Worm (Caenorhabditis elegans) whole organism, early embryonic: ENCODE measurements around the gene coa-1.

Experiments
- B0310.2 ChIP-seq: sonication (generic microtip); optimal IDR thresholded peaks from 2 replicates; lab custom pipeline; 2016; ENCODE audit warnings: mild to moderate bottlenecking, missing genetic modification characterization, missing compliant biosample characterization
- F13C5.2 ChIP-seq: sonication (generic microtip); optimal IDR thresholded peaks from 2 replicates; lab custom pipeline; 2017; ENCODE audit warnings: mild to moderate bottlenecking, missing genetic modification characterization, inconsistent platforms, missing compliant biosample characterization
- aly-1 ChIP-seq: sonication (generic microtip); optimal IDR thresholded peaks from 2 replicates; lab custom pipeline; 2016; ENCODE audit warnings: missing genetic modification characterization, missing compliant biosample characterization
- ama-1 ChIP-seq: fragments of 150-350 bp; optimal IDR thresholded peaks from 2 replicates; lab custom pipeline; 2014
- ceh-13 ChIP-seq: fragments of 200-800 bp; sonication (Bioruptor generic); optimal IDR thresholded peaks from 2 replicates; lab custom pipeline; 2018; ENCODE audit warnings: mild to moderate bottlenecking, missing genetic modification characterization, missing compliant biosample characterization
- ceh-36 ChIP-seq: sonication (generic microtip); optimal IDR thresholded peaks from 2 replicates; lab custom pipeline; 2016; ENCODE audit warnings: missing genetic modification characterization, inconsistent platforms, missing compliant biosample characterization
- ets-7 ChIP-seq: sonication (generic microtip); optimal IDR thresholded peaks from 2 replicates; lab custom pipeline; 2016; ENCODE audit warnings: missing genotype, missing genetic modification characterization, missing compliant biosample characterization
- flt-1 ChIP-seq: fragments of 200-800 bp; sonication (Bioruptor generic); IDR thresholded peaks from 2 replicates; pipeline ENCODE4 v1.3.6; 2022; ENCODE audit warnings: missing genetic modification characterization, missing compliant biosample characterization
- hmbx-1 ChIP-seq: sonication (generic microtip); optimal IDR thresholded peaks from 2 replicates; lab custom pipeline; 2016; ENCODE audit warnings: mild to moderate bottlenecking, missing genetic modification characterization, missing compliant biosample characterization
- hmg-4 ChIP-seq: fragments of 200-800 bp; sonication (Bioruptor generic); optimal IDR thresholded peaks from 2 replicates; lab custom pipeline; 2018; ENCODE audit warnings: mild to moderate bottlenecking, missing genetic modification characterization, missing compliant biosample characterization
- hnd-1 ChIP-seq: sonication (generic microtip); optimal IDR thresholded peaks from 2 replicates; lab custom pipeline; 2016; ENCODE audit warnings: missing genetic modification characterization, missing compliant biosample characterization
- pes-1 ChIP-seq: fragments of 200-800 bp; sonication (Bioruptor generic); IDR thresholded peaks from 2 replicates; pipeline ENCODE4 v1.3.6; 2022; ENCODE audit warnings: missing genetic modification reagents, missing genetic modification characterization, missing compliant biosample characterization
- scrt-1 ChIP-seq: fragments of 200-800 bp; sonication (Bioruptor generic); IDR thresholded peaks from 2 replicates; pipeline ENCODE4 v1.3.6; 2022; ENCODE audit warnings: missing genetic modification characterization, missing compliant biosample characterization
- sea-1 ChIP-seq: fragments of 200-800 bp; sonication (Bioruptor generic); conservative IDR thresholded peaks from 2 replicates; pipeline ENCODE4 v1.3.6; 2022; ENCODE audit warnings: missing genetic modification characterization, missing compliant biosample characterization
- tbx-11 ChIP-seq: fragments of 200-800 bp; sonication (Bioruptor generic); IDR thresholded peaks from 2 replicates; pipeline ENCODE4 v1.3.6; 2022; ENCODE audit warnings: missing genetic modification characterization, missing compliant biosample characterization
- tbx-37 ChIP-seq: fragments of 200-800 bp; sonication (Bioruptor generic); conservative IDR thresholded peaks from 2 replicates; pipeline ENCODE4 v1.3.6; 2022; ENCODE audit warnings: missing genetic modification reagents, missing genetic modification characterization, missing compliant biosample characterization
- tra-4 ChIP-seq: sonication (generic microtip); optimal IDR thresholded peaks from 2 replicates; lab custom pipeline; 2017; ENCODE audit warnings: missing genetic modification characterization, missing compliant biosample characterization

coa-1 gene

ce11 chrIV:210591-210990 is 5.5 kb downstream of the coa-1 start:
- no peak for TF ChIP-seq ceh-13 (GFP tag; lab: Kevin White, UChicago)
- TF ChIP-seq tbx-37 = no peak
- no peak for TF ChIP-seq flt-1 (GFP tag; lab: Robert Waterston, UW)
- no peak for TF ChIP-seq ama-1
- no peak for TF ChIP-seq ets-7

ce11 chrIV:218252-218651 is 13.2 kb downstream of the coa-1 start, which contains the start of gene prdx-6:
Gene prdx-6, plus strand, starts transcription at chrIV:218552.
- TF ChIP-seq scrt-1 (GFP tag; lab: Robert Waterston, UW) (no peak), tbx-37 (no peak), sea-1 (no peak), hnd-1 (tag; lab: Kevin White, UChicago) (no peak), tra-4 (tag; lab: Kevin White, UChicago) (no peak), ets-7 (no peak), hmbx-1 (no peak), aly-1 (tag; lab: Kevin White, UChicago) (no peak)

ce11 chrIV:231673-232072 is 26.6 kb downstream of the coa-1 start, which contains the start of gene gtf-2H1:
Gene gtf-2H1, minus strand, starts transcription at chrIV:231773.
- TF ChIP-seq hnd-1 (tag; lab: Kevin White, UChicago) = no peak
- no peak for TF ChIP-seq ama-1
- TF ChIP-seq ceh-13 (GFP tag; lab: Kevin White, UChicago) = no peak
- no peak for TF ChIP-seq hmg-4 (GFP tag; lab: Kevin White, UChicago)
- TF ChIP-seq scrt-1 (GFP tag; lab: Robert Waterston, UW) = no peak
- no peak for TF ChIP-seq tbx-11 (GFP tag; lab: Robert Waterston, UW)
- no peak for TF ChIP-seq ets-7
- TF ChIP-seq B0310.2 (tag; lab: Kevin White, UChicago) = no peak
- TF ChIP-seq sea-1 = no peak
- TF ChIP-seq pes-1 (GFP tag; lab: Robert Waterston, UW) = no peak

- no peak for TF ChIP-seq tra-4 (tag; lab: Kevin White, UChicago)
- no peak for TF ChIP-seq flt-1 (GFP tag; lab: Robert Waterston, UW)
- no peak for TF ChIP-seq ets-7
- no peak for TF ChIP-seq hnd-1 (tag; lab: Kevin White, UChicago)
- TF ChIP-seq hmbx-1 = no peak
- no peak for TF ChIP-seq pes-1 (GFP tag; lab: Robert Waterston, UW)
- TF ChIP-seq scrt-1 (GFP tag; lab: Robert Waterston, UW) = no peak
- TF ChIP-seq ceh-13 (GFP tag; lab: Kevin White, UChicago) = no peak
- no peak for TF ChIP-seq B0310.2 (tag; lab: Kevin White, UChicago)
- TF ChIP-seq F13C5.2 = no peak
- no peak for TF ChIP-seq ceh-36 (tag; lab: Kevin White, UChicago)
- TF ChIP-seq ama-1 = no peak
- no peak for TF ChIP-seq aly-1 (tag; lab: Kevin White, UChicago)
- TF ChIP-seq tbx-11 (GFP tag; lab: Robert Waterston, UW) = no peak
- TF ChIP-seq hmg-4 (GFP tag; lab: Kevin White, UChicago) = no peak
- no peak for TF ChIP-seq sea-1
- no peak for TF ChIP-seq tbx-37
Measured at ce11 chrIV:236138-236537, 31.0 kb downstream of the coa-1 start.

- no peak for TF ChIP-seq hmg-4 (GFP tag; lab: Kevin White, UChicago)
- TF ChIP-seq ama-1 = peak; percentile 20
- no peak for TF ChIP-seq tbx-37
Measured at ce11 chrIV:237350-237749, 32.3 kb downstream of the coa-1 start, which contains the start of gene ints-13. Gene ints-13, minus strand, starts transcription at chrIV:237450.

ce11 chrIV:240257-240754 is 35.2 kb downstream of the coa-1 start, which contains the start of the genes fnta-1 and cogc-8:
Gene fnta-1, minus strand, starts transcription at chrIV:240307.
Gene cogc-8, plus strand, starts transcription at chrIV:240451.
- TF ChIP-seq F13C5.2 (peak; percentile 16), tra-4 (tag; lab: Kevin White, UChicago) (no peak)

- TF ChIP-seq ceh-36 (tag; lab: Kevin White, UChicago) (no peak), hmg-4 (GFP tag; lab: Kevin White, UChicago) (no peak), flt-1 (GFP tag; lab: Robert Waterston, UW) (no peak), F13C5.2 (no peak), tbx-11 (GFP tag; lab: Robert Waterston, UW) (no peak), B0310.2 (tag; lab: Kevin White, UChicago) (no peak)
Measured at ce11 chrIV:244278-244677, 39.2 kb downstream of the coa-1 start.

- no peak for TF ChIP-seq pes-1 (GFP tag; lab: Robert Waterston, UW)
- TF ChIP-seq ets-7 = no peak
- TF ChIP-seq tra-4 (tag; lab: Kevin White, UChicago) = no peak
Measured at ce11 chrIV:244843-245242, 39.7 kb downstream of the coa-1 start, which contains the start of gene aass-1. Gene aass-1, plus strand, starts transcription at chrIV:245143.

- TF ChIP-seq tbx-11 (GFP tag; lab: Robert Waterston, UW) (no peak), B0310.2 (tag; lab: Kevin White, UChicago) (no peak), hmg-4 (GFP tag; lab: Kevin White, UChicago) (no peak), scrt-1 (GFP tag; lab: Robert Waterston, UW) (no peak), F13C5.2 (no peak), hmbx-1 (no peak), sea-1 (no peak)
Measured at ce11 chrIV:247494-247893, 42.4 kb downstream of the coa-1 start.
